Fruit fly (Drosophila melanogaster) whole organism, wandering third instar larva: ENCODE results near the gene Ugt37A1.

Source experiments
- Mio ChIP-seq: sonication (Bioruptor generic); optimal IDR thresholded peaks from 2 replicates; lab custom pipeline; 2016; ENCODE audit warnings: missing biosample characterization, missing genetic modification characterization
- Myc ChIP-seq: fragments of >200 bp; optimal IDR thresholded peaks from 2 replicates; lab custom pipeline; 2017
- N ChIP-seq: fragments of >200 bp; optimal IDR thresholded peaks from 2 replicates; lab custom pipeline; 2018; ENCODE audit warnings: missing biosample characterization, missing external identifiers, missing genetic modification characterization
- Sp1 ChIP-seq: fragments of 200-800 bp; sonication (Bioruptor generic); optimal IDR thresholded peaks from 3 replicates; lab custom pipeline; 2019; ENCODE audit warnings: missing biosample characterization, mild to moderate bottlenecking, missing genetic modification characterization, moderate library complexity
- Vsx2 ChIP-seq: fragments of 200-300, 225-300 bp; sonication (Bioruptor generic); optimal IDR thresholded peaks from 2 replicates; lab custom pipeline; 2018; ENCODE audit warnings: missing biosample characterization, missing genetic modification characterization; ENCODE audit not compliant: partially characterized antibody
- br ChIP-seq: fragments of 200-800 bp; sonication (Bioruptor generic); optimal IDR thresholded peaks from 2 replicates; lab custom pipeline; 2016; ENCODE audit warnings: missing biosample characterization, missing genetic modification characterization
- dsf ChIP-seq: sonication (Bioruptor generic); optimal IDR thresholded peaks from 2 replicates; lab custom pipeline; 2016; ENCODE audit warnings: missing biosample characterization, missing genetic modification characterization, borderline replicate concordance
- lola ChIP-seq: fragments of >200 bp; optimal IDR thresholded peaks from 2 replicates; lab custom pipeline; 2017; ENCODE audit warnings: missing biosample characterization, missing genetic modification characterization
- psq ChIP-seq: fragments of 200-800 bp; sonication (Bioruptor generic); optimal IDR thresholded peaks from 3 replicates; lab custom pipeline; 2017; ENCODE audit warnings: missing biosample characterization, mild to moderate bottlenecking, missing genetic modification characterization, moderate library complexity
- rgr ChIP-seq: fragments of 200-800 bp; sonication (Bioruptor generic); optimal IDR thresholded peaks from 3 replicates; lab custom pipeline; 2016; ENCODE audit warnings: missing biosample characterization, mild to moderate bottlenecking, missing genetic modification characterization

DNA sequence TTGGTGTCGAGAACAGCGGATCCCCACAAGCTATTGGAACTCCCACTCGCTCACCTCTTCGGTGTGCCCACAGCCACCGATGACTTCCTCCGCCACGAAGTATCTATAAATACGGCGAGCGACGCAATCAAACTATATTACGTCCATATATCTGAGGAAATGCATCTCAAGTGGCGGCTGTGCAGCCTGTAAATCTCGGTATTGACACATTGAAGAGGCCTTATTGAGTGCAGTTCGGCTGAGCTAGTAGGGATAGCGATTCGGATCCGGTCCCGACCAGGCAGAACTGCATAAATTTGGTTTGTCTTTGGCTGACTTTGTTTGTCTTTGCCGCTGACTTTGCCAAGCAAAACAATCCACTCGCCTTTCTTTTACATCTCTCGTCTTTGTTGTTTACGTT is 21.7 kb downstream of the Ugt37A1 start:
- no peak for TF ChIP-seq dsf (GFP tag; lab: Kevin White, UChicago)
- no peak for TF ChIP-seq lola (GFP tag; lab: Kevin White, UChicago)
- no peak for TF ChIP-seq br (GFP tag; lab: Kevin White, UChicago)
- no peak for TF ChIP-seq psq (GFP tag; lab: Kevin White, UChicago)
- no peak for TF ChIP-seq N (GFP tag; lab: Kevin White, UChicago)
- no peak for TF ChIP-seq Sp1 (GFP tag; lab: Kevin White, UChicago)
- no peak for TF ChIP-seq rgr (GFP tag; lab: Kevin White, UChicago)
- TF ChIP-seq Mio (GFP tag; lab: Kevin White, UChicago), result no peak
- no peak for TF ChIP-seq Vsx2
- no peak for TF ChIP-seq Myc (lab: Kevin White, UChicago)
